Worm (Caenorhabditis elegans) whole organism, late embryonic: Measurements from ENCODE around the gene cash-1.

Experiments
- C08G9.2 ChIP-seq: sonication (generic microtip); optimal IDR thresholded peaks from 2 replicates; lab custom pipeline; 2016; ENCODE audit warnings: mild to moderate bottlenecking, missing genetic modification characterization, moderate library complexity, missing compliant biosample characterization
- T23F11.4 ChIP-seq: fragments of 200-800 bp; sonication (Bioruptor generic); optimal IDR thresholded peaks from 2 replicates; lab custom pipeline; 2018; ENCODE audit warnings: mild to moderate bottlenecking, missing genetic modification characterization, missing compliant biosample characterization
- Y22D7AL.16 ChIP-seq: sonication (generic microtip); optimal IDR thresholded peaks from 2 replicates; lab custom pipeline; 2016; ENCODE audit warnings: missing genetic modification characterization, missing compliant biosample characterization
- ahr-1 ChIP-seq: sonication (generic microtip); optimal IDR thresholded peaks from 2 replicates; lab custom pipeline; 2016; ENCODE audit warnings: missing genetic modification characterization, missing compliant biosample characterization
- ama-1 ChIP-seq: fragments of 150-350 bp; optimal IDR thresholded peaks from 2 replicates; lab custom pipeline; 2014
- ceh-14 ChIP-seq: sonication (generic microtip); optimal IDR thresholded peaks from 2 replicates; lab custom pipeline; 2016; ENCODE audit warnings: missing genotype, missing genetic modification characterization, missing compliant biosample characterization
- ceh-18 ChIP-seq: sonication (generic microtip); optimal IDR thresholded peaks from 2 replicates; lab custom pipeline; 2016; ENCODE audit warnings: missing genetic modification characterization, missing compliant biosample characterization
- ceh-2 ChIP-seq: sonication (generic microtip); optimal IDR thresholded peaks from 2 replicates; lab custom pipeline; 2016; ENCODE audit warnings: missing genotype, missing genetic modification characterization, missing compliant biosample characterization
- ceh-30 ChIP-seq: fragments of 150-350 bp; optimal IDR thresholded peaks from 2 replicates; lab custom pipeline; 2014; ENCODE audit warnings: missing biosample characterization, missing genetic modification characterization
- ceh-31 ChIP-seq: sonication (generic microtip); optimal IDR thresholded peaks from 2 replicates; lab custom pipeline; 2016; ENCODE audit warnings: missing genetic modification characterization, missing compliant biosample characterization
- ceh-34 ChIP-seq: sonication (generic microtip); optimal IDR thresholded peaks from 2 replicates; lab custom pipeline; 2016; ENCODE audit warnings: mild to moderate bottlenecking, missing genetic modification characterization, missing compliant biosample characterization
- ceh-48 ChIP-seq: sonication (generic microtip); optimal IDR thresholded peaks from 2 replicates; lab custom pipeline; 2016; ENCODE audit warnings: missing genetic modification characterization, inconsistent platforms, missing compliant biosample characterization
- che-1 ChIP-seq: sonication (generic microtip); optimal IDR thresholded peaks from 2 replicates; lab custom pipeline; 2016; ENCODE audit warnings: mild to moderate bottlenecking, missing genetic modification characterization, missing compliant biosample characterization
- dmd-4 ChIP-seq: sonication (generic microtip); optimal IDR thresholded peaks from 2 replicates; lab custom pipeline; 2016; ENCODE audit warnings: borderline replicate concordance, missing genetic modification characterization, missing compliant biosample characterization
- elt-2 ChIP-seq: sonication (generic microtip); optimal IDR thresholded peaks from 2 replicates; lab custom pipeline; 2016; ENCODE audit warnings: missing genetic modification reagents, missing genetic modification characterization, missing compliant biosample characterization
- eyg-1 ChIP-seq: sonication (generic microtip); optimal IDR thresholded peaks from 2 replicates; lab custom pipeline; 2016; ENCODE audit warnings: missing genotype, missing genetic modification characterization, missing compliant biosample characterization
- fax-1 ChIP-seq: sonication (generic microtip); optimal IDR thresholded peaks from 2 replicates; lab custom pipeline; 2016; ENCODE audit warnings: missing genotype, missing genetic modification characterization, missing compliant biosample characterization
- gmeb-2 ChIP-seq: sonication (generic microtip); optimal IDR thresholded peaks from 2 replicates; lab custom pipeline; 2016; ENCODE audit warnings: missing genetic modification characterization, inconsistent platforms, missing compliant biosample characterization
- hlh-15 ChIP-seq: sonication (generic microtip); optimal IDR thresholded peaks from 2 replicates; lab custom pipeline; 2016; ENCODE audit warnings: missing genetic modification characterization, missing compliant biosample characterization
- hlh-30 ChIP-seq: sonication (generic microtip); optimal IDR thresholded peaks from 2 replicates; lab custom pipeline; 2017; ENCODE audit warnings: antibody characterized with exemption, missing genetic modification characterization, missing compliant biosample characterization; ENCODE audit not compliant: insufficient read depth
- hlh-8 ChIP-seq: sonication (generic microtip); optimal IDR thresholded peaks from 2 replicates; lab custom pipeline; 2016; ENCODE audit warnings: missing genotype, missing genetic modification characterization, missing compliant biosample characterization
- lim-6 ChIP-seq: sonication (generic microtip); optimal IDR thresholded peaks from 2 replicates; lab custom pipeline; 2016; ENCODE audit warnings: missing genetic modification characterization, missing compliant biosample characterization
- lin-11 ChIP-seq: fragments of 200-800 bp; sonication (Bioruptor generic); optimal IDR thresholded peaks from 2 replicates; lab custom pipeline; 2018; ENCODE audit warnings: mild to moderate bottlenecking, missing genetic modification characterization, missing compliant biosample characterization
- nfya-1 ChIP-seq: sonication (generic microtip); optimal IDR thresholded peaks from 2 replicates; lab custom pipeline; 2017; ENCODE audit warnings: missing genetic modification characterization, mild to moderate bottlenecking, missing compliant biosample characterization, antibody characterized with exemption, moderate library complexity
- odd-2 ChIP-seq: sonication (generic microtip); optimal IDR thresholded peaks from 2 replicates; lab custom pipeline; 2017; ENCODE audit warnings: antibody characterized with exemption, mild to moderate bottlenecking, missing genetic modification characterization, missing compliant biosample characterization
- pha-2 ChIP-seq: sonication (generic microtip); optimal IDR thresholded peaks from 2 replicates; lab custom pipeline; 2017; ENCODE audit warnings: mild to moderate bottlenecking, missing genetic modification characterization, missing compliant biosample characterization
- pha-4 ChIP-seq: fragments of 150-350 bp; optimal IDR thresholded peaks from 2 replicates; lab custom pipeline; 2018; ENCODE audit warnings: missing biosample characterization, missing genetic modification reagents, missing genetic modification characterization
- pqm-1 ChIP-seq: sonication (generic microtip); optimal IDR thresholded peaks from 2 replicates; lab custom pipeline; 2016; ENCODE audit warnings: missing genetic modification characterization, missing compliant biosample characterization
- ref-2 ChIP-seq: sonication (generic microtip); optimal IDR thresholded peaks from 2 replicates; lab custom pipeline; 2016; ENCODE audit warnings: missing genetic modification characterization, missing compliant biosample characterization
- rnt-1 ChIP-seq: sonication (generic microtip); optimal IDR thresholded peaks from 2 replicates; lab custom pipeline; 2016; ENCODE audit warnings: missing genetic modification characterization, missing compliant biosample characterization
- sdc-2 ChIP-seq: sonication (generic microtip); optimal IDR thresholded peaks from 2 replicates; lab custom pipeline; 2016; ENCODE audit warnings: missing genotype, missing genetic modification characterization, missing compliant biosample characterization
- sox-2 ChIP-seq: fragments of 200-800 bp; sonication (Bioruptor generic); IDR thresholded peaks from 2 replicates; pipeline ENCODE4 v1.3.6; 2022; ENCODE audit warnings: missing genetic modification reagents, missing genetic modification characterization, missing compliant biosample characterization
- tbx-2 ChIP-seq: sonication (generic microtip); optimal IDR thresholded peaks from 2 replicates; lab custom pipeline; 2016; ENCODE audit warnings: missing genetic modification characterization, missing compliant biosample characterization
- unc-42 ChIP-seq: sonication (generic microtip); optimal IDR thresholded peaks from 2 replicates; lab custom pipeline; 2016; ENCODE audit warnings: missing genotype, missing genetic modification characterization, missing compliant biosample characterization
- ztf-16 ChIP-seq: sonication (generic microtip); optimal IDR thresholded peaks from 2 replicates; lab custom pipeline; 2017; ENCODE audit warnings: missing genetic modification characterization, missing compliant biosample characterization

cash-1 gene

ce11 chrV:10361830-10362397 is at the start of gene cash-1:
cash-1 (plus strand) TSS chrV:10362261.
- TF ChIP-seq sdc-2 (tag; lab: Kevin White, UChicago) = no peak
- TF ChIP-seq tbx-2 = peak; percentile 52
- TF ChIP-seq ceh-31 (tag; lab: Kevin White, UChicago) = peak; percentile 76
- peak; percentile 94 for TF ChIP-seq unc-42 (tag; lab: Kevin White, UChicago)
- peak; percentile 10 for TF ChIP-seq ceh-34 (tag; lab: Kevin White, UChicago)
- peak; percentile 39 for TF ChIP-seq nfya-1 (tag; lab: Kevin White, UChicago)
- no peak for TF ChIP-seq Y22D7AL.16
- peak; percentile 15 for TF ChIP-seq elt-2 (tag; lab: Kevin White, UChicago)
- no peak for TF ChIP-seq fax-1 (tag; lab: Kevin White, UChicago)
- no peak for TF ChIP-seq ztf-16 (tag; lab: Kevin White, UChicago)
- TF ChIP-seq hlh-30 (tag; lab: Kevin White, UChicago) = peak; percentile 66
- no peak for TF ChIP-seq ama-1 (lab: Kevin White, UChicago)
- peak; percentile 25 for TF ChIP-seq ceh-2
- no peak for TF ChIP-seq T23F11.4 (GFP tag; lab: Kevin White, UChicago)
- peak; percentile 23 for TF ChIP-seq ceh-18 (tag; lab: Kevin White, UChicago)

DNA sequence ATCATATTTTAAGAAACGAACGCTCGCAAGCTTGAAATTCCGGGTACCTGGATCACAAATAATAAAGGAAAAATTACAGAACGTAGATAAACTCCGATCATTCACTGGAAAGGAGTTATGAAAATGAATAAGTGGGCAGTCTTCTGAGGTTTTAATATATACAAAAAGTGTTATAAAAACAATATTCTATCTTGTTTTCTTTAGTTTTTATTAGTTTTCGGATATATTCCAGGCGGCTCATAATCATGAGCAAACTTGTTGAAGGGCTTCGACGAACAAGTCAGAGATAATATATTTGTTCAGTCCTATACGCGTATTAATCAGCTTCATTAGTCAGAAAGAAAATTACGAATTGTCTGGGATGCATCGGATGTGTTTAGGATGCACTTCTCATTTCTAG is 48.1 kb upstream of the cash-1 start, which contains the start of gene gcy-6:
Gene gcy-6, minus strand, starts transcription at position 101 of the 400 bp plus-strand sequence.
- no peak for TF ChIP-seq ceh-48 (tag; lab: Kevin White, UChicago)
- no peak for TF ChIP-seq unc-42 (tag; lab: Kevin White, UChicago)
- TF ChIP-seq lin-11 = no peak
- no peak for TF ChIP-seq lim-6 (tag; lab: Kevin White, UChicago)
- no peak for TF ChIP-seq ceh-30
- TF ChIP-seq odd-2 (tag; lab: Kevin White, UChicago) = no peak
- no peak for TF ChIP-seq che-1 (tag; lab: Kevin White, UChicago)
- TF ChIP-seq ref-2 = no peak
- no peak for TF ChIP-seq eyg-1 (tag; lab: Kevin White, UChicago)
- no peak for TF ChIP-seq sdc-2 (tag; lab: Kevin White, UChicago)
- no peak for TF ChIP-seq sox-2 (GFP tag; lab: Robert Waterston, UW)
- no peak for TF ChIP-seq pha-4 (tag; lab: Kevin White, UChicago)
- no peak for TF ChIP-seq ceh-31 (tag; lab: Kevin White, UChicago)

ce11 chrV:10314371-10314770 is 47.7 kb upstream of the cash-1 start, which contains the start of gene trx-2:
trx-2 (plus strand) TSS chrV:10314671.
- no peak for TF ChIP-seq T23F11.4 (GFP tag; lab: Kevin White, UChicago)
- no peak for TF ChIP-seq ahr-1 (tag; lab: Kevin White, UChicago)
- no peak for TF ChIP-seq ceh-31 (tag; lab: Kevin White, UChicago)
- no peak for TF ChIP-seq hlh-8 (tag; lab: Kevin White, UChicago)
- no peak for TF ChIP-seq pha-2
- no peak for TF ChIP-seq ceh-34 (tag; lab: Kevin White, UChicago)
- no peak for TF ChIP-seq C08G9.2 (tag; lab: Kevin White, UChicago)
- no peak for TF ChIP-seq pqm-1 (tag; lab: Kevin White, UChicago)

DNA sequence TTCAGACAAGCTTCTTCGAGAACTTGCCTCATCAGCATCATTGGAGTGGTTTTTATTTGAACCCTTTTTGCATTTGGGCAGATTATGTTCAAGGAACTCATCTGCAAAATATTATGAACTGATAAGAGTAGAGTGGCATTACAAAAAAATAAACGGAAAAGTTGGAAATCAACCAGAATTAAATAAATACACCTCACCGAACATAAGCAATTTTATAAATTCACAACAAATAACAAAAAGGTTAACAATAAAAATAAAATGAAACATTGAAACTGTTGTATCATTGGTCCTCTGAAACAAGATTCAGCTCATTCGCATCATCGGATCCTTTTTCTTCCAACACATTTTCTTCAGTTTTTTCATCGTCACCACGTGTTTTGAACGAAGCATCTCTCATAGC is 44.8 kb upstream of the cash-1 start, which contains the start of gene asps-1:
Gene asps-1, minus strand, starts transcription at position 101 of the 400 bp plus-strand sequence.
- TF ChIP-seq fax-1 (tag; lab: Kevin White, UChicago) (no peak), hlh-15 (tag; lab: Kevin White, UChicago) (no peak), gmeb-2 (tag; lab: Kevin White, UChicago) (no peak), lim-6 (tag; lab: Kevin White, UChicago) (no peak), ceh-34 (tag; lab: Kevin White, UChicago) (no peak), dmd-4 (tag; lab: Kevin White, UChicago) (no peak), nfya-1 (tag; lab: Kevin White, UChicago) (no peak), pqm-1 (tag; lab: Kevin White, UChicago) (no peak), elt-2 (tag; lab: Kevin White, UChicago) (no peak), Y22D7AL.16 (no peak), rnt-1 (tag; lab: Kevin White, UChicago) (no peak), ceh-14 (no peak)
